Fruit fly (Drosophila melanogaster): ENCODE data around the gene CG7326.

CG7326 gene

DNA sequence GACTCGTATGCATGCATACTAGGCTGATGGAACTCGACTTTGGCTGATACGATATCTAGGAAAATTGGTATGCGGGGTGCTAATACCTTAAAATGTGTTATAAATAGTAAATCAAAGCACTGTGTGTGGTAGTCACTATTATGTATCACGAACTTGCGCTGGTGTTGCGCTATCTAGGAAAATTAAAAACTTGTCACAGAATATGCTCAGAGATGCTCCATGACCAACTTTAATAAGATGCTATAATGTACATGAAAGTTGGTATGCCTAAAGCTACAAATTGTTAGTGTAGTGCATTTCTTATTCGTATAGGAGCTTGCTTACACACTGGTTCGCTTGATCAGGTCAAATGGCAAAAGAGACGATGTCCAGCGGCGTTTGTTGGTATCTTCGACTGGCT, 47.3 kb upstream of the CG7326 start (continued):
- peak; percentile 38 for TF ChIP-seq Blimp-1 (GFP tag; optimal IDR thresholded peaks at IDR 0.05)
- no peak for TF ChIP-seq CG32767 (GFP tag; IDR thresholded peaks at IDR 0.05)
- no peak for TF ChIP-seq CG6689 (GFP tag; IDR thresholded peaks at IDR 0.05)
- TF ChIP-seq CG10979 (tag; optimal IDR thresholded peaks at IDR 0.05): peak; percentile 66
- TF ChIP-seq cg (GFP tag; optimal IDR thresholded peaks at IDR 0.05): no peak
- no peak for TF ChIP-seq CG10321 (GFP tag; IDR thresholded peaks at IDR 0.05)
- TF ChIP-seq dmrt11E (tag; optimal IDR thresholded peaks at IDR 0.05): peak; percentile 76
- no peak for TF ChIP-seq kay (GFP tag; optimal IDR thresholded peaks at IDR 0.05)
- TF ChIP-seq CG12391 (tag; optimal IDR thresholded peaks at IDR 0.05): peak; percentile 26
- no peak for TF ChIP-seq CG1792 (GFP tag; optimal IDR thresholded peaks at IDR 0.05)
- peak; percentile 46 for TF ChIP-seq CG2678 (tag; optimal IDR thresholded peaks at IDR 0.05)
- no peak for TF ChIP-seq HLHmδ (GFP tag; optimal IDR thresholded peaks at IDR 0.05)
- TF ChIP-seq CG33213 (GFP tag; optimal IDR thresholded peaks at IDR 0.05): no peak
- TF ChIP-seq CG1832 (GFP tag; optimal IDR thresholded peaks at IDR 0.05): no peak
- peak; percentile 65; the same call in 2 of the 3 replicates for TF ChIP-seq CG17361 (GFP tag; IDR thresholded peaks at IDR 0.05)
- TF ChIP-seq CG8290 (GFP tag; optimal IDR thresholded peaks at IDR 0.05): no peak
- TF ChIP-seq CG8290 (tag; optimal IDR thresholded peaks at IDR 0.05): no peak
- no peak for TF ChIP-seq Neu2 (GFP tag; optimal IDR thresholded peaks at IDR 0.05; ENCODE audit: borderline replicate concordance)
- TF ChIP-seq sima (GFP tag; optimal IDR thresholded peaks at IDR 0.05): no peak
- TF ChIP-seq eve (GFP tag; optimal IDR thresholded peaks at IDR 0.05): peak in 1 of 2 experiments; percentile 66
- TF ChIP-seq Sin3A (optimal IDR thresholded peaks at IDR 0.05): no peak
- TF ChIP-seq ssp (GFP tag; IDR thresholded peaks at IDR 0.05): no peak; the same call in 1 of the 2 replicates
- no peak for TF ChIP-seq CG11723 (GFP tag; optimal IDR thresholded peaks at IDR 0.05)
- no peak for TF ChIP-seq wor (GFP tag; IDR thresholded peaks at IDR 0.05)
- TF ChIP-seq sens (GFP tag): peak; percentile 59
- TF ChIP-seq CG12942 (GFP tag; optimal IDR thresholded peaks at IDR 0.05): no peak
- TF ChIP-seq CG18764 (GFP tag; optimal IDR thresholded peaks at IDR 0.05): no peak
- no peak for TF ChIP-seq ewg (GFP tag; optimal IDR thresholded peaks at IDR 0.05)
- TF ChIP-seq corto (GFP tag; optimal IDR thresholded peaks at IDR 0.05): no peak
- no peak for TF ChIP-seq CG8359 (GFP tag; optimal IDR thresholded peaks at IDR 0.05; ENCODE audit: borderline replicate concordance)
- TF ChIP-seq ro (GFP tag; IDR thresholded peaks at IDR 0.05): no peak
- no peak for TF ChIP-seq Myb (GFP tag; optimal IDR thresholded peaks at IDR 0.05)
- no peak for TF ChIP-seq CG5180 (GFP tag; optimal IDR thresholded peaks at IDR 0.05)
- TF ChIP-seq CG6175 (GFP tag; IDR thresholded peaks at IDR 0.05): no peak
- TF ChIP-seq unc-4 (GFP tag; IDR thresholded peaks at IDR 0.05; ENCODE audit: partially characterized antibody): no peak
- no peak for TF ChIP-seq CG10462 (GFP tag; optimal IDR thresholded peaks at IDR 0.05)
- peak; percentile 5 for TF ChIP-seq CG13775 (GFP tag; optimal IDR thresholded peaks at IDR 0.05)
- no peak for TF ChIP-seq Kr (GFP tag; optimal IDR thresholded peaks at IDR 0.05)
- TF ChIP-seq ab (GFP tag; optimal IDR thresholded peaks at IDR 0.05): no peak
- no peak for TF ChIP-seq Taf1 (GFP tag; IDR thresholded peaks at IDR 0.05)
- TF ChIP-seq ind (GFP tag; optimal IDR thresholded peaks at IDR 0.05): no peak
- TF ChIP-seq CG9876 (GFP tag; optimal IDR thresholded peaks at IDR 0.05): no peak
- peak; percentile 33 for TF ChIP-seq CG11504 (tag; optimal IDR thresholded peaks at IDR 0.05)
- no peak for TF ChIP-seq Adf1 (GFP tag; IDR thresholded peaks at IDR 0.05)
- TF ChIP-seq Fer3 (tag; optimal IDR thresholded peaks at IDR 0.05): no peak
- no peak for TF ChIP-seq ash1 (GFP tag; optimal IDR thresholded peaks at IDR 0.05)
- no peak for TF ChIP-seq CG2116 (GFP tag; optimal IDR thresholded peaks at IDR 0.05)
- no peak for TF ChIP-seq Opbp (GFP tag; IDR thresholded peaks at IDR 0.05; ENCODE audit: partially characterized antibody)
- TF ChIP-seq Ets65A (GFP tag): no peak
- TF ChIP-seq jumu (GFP tag; optimal IDR thresholded peaks at IDR 0.05): no peak
- no peak for TF ChIP-seq CG10274 (GFP tag; optimal IDR thresholded peaks at IDR 0.05)
- TF ChIP-seq unpg (GFP tag; optimal IDR thresholded peaks at IDR 0.05): peak; percentile 36
